Worm (Caenorhabditis elegans): Measurements from ENCODE around the gene lin-38.
A peak's percentile ranks its signal among the peaks of the same experiment; 100 is the strongest.

Gene lin-38

ce11 chrII:13547545-13547944 is 28.2 kb upstream of the lin-38 start, which contains the start of gene ddl-2:
TSS of gene ddl-2 (minus strand) at chrII:13547645.
- TF ChIP-seq ceh-90 (tag; optimal IDR thresholded peaks at IDR 0.05) (no peak), mef-2 (tag; optimal IDR thresholded peaks at IDR 0.05) (no peak), nhr-90 (tag; optimal IDR thresholded peaks at IDR 0.05; ENCODE audit: poor library complexity) (no peak)

ce11 chrII:13560553-13560952 is 15.2 kb upstream of the lin-38 start:
- no peak for TF ChIP-seq nhr-12 (tag; optimal IDR thresholded peaks at IDR 0.05)
- no peak for TF ChIP-seq tbx-2 (tag; optimal IDR thresholded peaks at IDR 0.05)
- no peak for TF ChIP-seq lir-3 (tag; optimal IDR thresholded peaks at IDR 0.05; ENCODE audit: poor library complexity)
- no peak for TF ChIP-seq sox-4 (tag; optimal IDR thresholded peaks at IDR 0.05)
- no peak for TF ChIP-seq nhr-84 (tag; optimal IDR thresholded peaks at IDR 0.05)
- no peak for TF ChIP-seq pqm-1 (tag; optimal IDR thresholded peaks at IDR 0.05)
- no peak for TF ChIP-seq elt-2 (tag; optimal IDR thresholded peaks at IDR 0.05)
- TF ChIP-seq unc-30 (tag; optimal IDR thresholded peaks at IDR 0.05): no peak
- TF ChIP-seq aly-2 (tag; optimal IDR thresholded peaks at IDR 0.05): no peak
- TF ChIP-seq fkh-8 (tag; optimal IDR thresholded peaks at IDR 0.05): no peak
- TF ChIP-seq ztf-11 (tag; optimal IDR thresholded peaks at IDR 0.05): no peak
- no peak for TF ChIP-seq mep-1 (tag; optimal IDR thresholded peaks at IDR 0.05)

ce11 chrII:13567871-13568270 is 7.9 kb upstream of the lin-38 start, which contains the start of gene Y48E1B.3:
TSS of gene Y48E1B.3 (minus strand) at chrII:13567971.
- TF ChIP-seq vab-15 (tag; optimal IDR thresholded peaks at IDR 0.05) (no peak), dpl-1 (GFP tag; optimal IDR thresholded peaks at IDR 0.05) (no peak), sptf-1 (tag; optimal IDR thresholded peaks at IDR 0.05) (no peak), ceh-88 (GFP tag; IDR thresholded peaks at IDR 0.05) (no peak)

DNA sequence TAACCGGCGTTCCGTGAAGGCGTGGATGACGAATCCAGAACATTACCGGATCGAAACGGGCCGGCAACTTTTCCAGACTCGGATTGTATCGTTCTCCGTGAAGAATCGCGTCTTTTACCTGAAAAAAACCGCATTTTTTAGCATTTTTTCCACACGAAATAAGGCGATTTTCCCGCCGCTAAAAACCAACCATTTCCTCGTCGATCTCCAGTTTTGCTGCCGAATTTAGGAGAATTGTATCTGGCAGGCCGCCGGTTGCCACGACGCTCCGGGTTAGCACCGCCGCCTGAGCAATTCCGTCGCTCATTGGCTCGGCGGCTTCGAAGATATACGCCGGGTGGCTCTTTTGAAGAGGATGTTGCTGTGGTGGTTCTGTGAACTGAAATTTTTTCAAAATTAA is 1.3 kb upstream of the lin-38 start:
- no peak for TF ChIP-seq efl-1 (optimal IDR thresholded peaks at IDR 0.05)
- TF ChIP-seq efl-1 (GFP tag; optimal IDR thresholded peaks at IDR 0.05 in 1 of 2): peak in 1 of 2 experiments; percentile 64
- TF ChIP-seq Y116A8C.19 (tag; optimal IDR thresholded peaks at IDR 0.05; ENCODE audit: borderline replicate concordance): no peak
- no peak for TF ChIP-seq snpc-4 (tag; optimal IDR thresholded peaks at IDR 0.05)

ce11 chrII:13585655-13586170 is 10.0 kb downstream of the lin-38 start, which contains the start of gene Y48E1B.8:
TSS of gene Y48E1B.8 (plus strand) at chrII:13585705.
- TF ChIP-seq unc-130 (tag; optimal IDR thresholded peaks at IDR 0.05) (no peak), vab-15 (tag; optimal IDR thresholded peaks at IDR 0.05) (no peak), skn-1 (tag; optimal IDR thresholded peaks at IDR 0.05) (no peak), efl-3 (GFP tag; optimal IDR thresholded peaks at IDR 0.05) (no peak), C04F5.9 (tag; optimal IDR thresholded peaks at IDR 0.05) (no peak), snu-23 (GFP tag; optimal IDR thresholded peaks at IDR 0.05) (no peak), lsy-2 (tag; optimal IDR thresholded peaks at IDR 0.05) (no peak), lin-13 (GFP tag; optimal IDR thresholded peaks at IDR 0.05) (no peak), nhr-237 (tag; optimal IDR thresholded peaks at IDR 0.05) (no peak), pax-3 (tag; optimal IDR thresholded peaks at IDR 0.05) (no peak)

ce11 chrII:13590461-13590860 is 14.7 kb downstream of the lin-38 start, which contains the start of gene clec-145:
TSS of gene clec-145 (minus strand) at chrII:13590561.
- no peak for TF ChIP-seq unc-62 (GFP tag; optimal IDR thresholded peaks at IDR 0.05)
- no peak for TF ChIP-seq efl-1 (optimal IDR thresholded peaks at IDR 0.05)
- peak in 1 of 2 experiments; percentile 75 for TF ChIP-seq efl-1 (GFP tag; optimal IDR thresholded peaks at IDR 0.05 in 1 of 2)
